Fruit fly (Drosophila melanogaster): Measurements from ENCODE around the gene CG5828.

Gene CG5828

dm6 chr2L:5062799-5063404, 30.9 kb upstream of the CG5828 start:
- peak; percentile 13 for TF ChIP-seq cic (GFP tag; optimal IDR thresholded peaks at IDR 0.05)
- no peak for TF ChIP-seq Crg-1 (GFP tag; optimal IDR thresholded peaks at IDR 0.05)

dm6 chr2L:5063936-5064335, 29.8 kb upstream of the CG5828 start:
- TF ChIP-seq toe (GFP tag; optimal IDR thresholded peaks at IDR 0.05) (no peak), tj (GFP tag; optimal IDR thresholded peaks at IDR 0.05) (peak; percentile 82), Crg-1 (GFP tag; optimal IDR thresholded peaks at IDR 0.05) (no peak), ovo (GFP tag; optimal IDR thresholded peaks at IDR 0.05) (no peak), CG33017 (tag; optimal IDR thresholded peaks at IDR 0.05) (no peak), CG7101 (tag; optimal IDR thresholded peaks at IDR 0.05) (no peak), cic (GFP tag; optimal IDR thresholded peaks at IDR 0.05) (peak; percentile 48), pad (GFP tag; optimal IDR thresholded peaks at IDR 0.05) (peak; percentile 32), CG12768 (GFP tag; optimal IDR thresholded peaks at IDR 0.05) (peak; percentile 24), kay (GFP tag; ENCODE audit: borderline replicate concordance) (no peak), Clk (GFP tag; optimal IDR thresholded peaks at IDR 0.05) (no peak), CG5204 (GFP tag; optimal IDR thresholded peaks at IDR 0.05) (no peak), CG14711 (tag; optimal IDR thresholded peaks at IDR 0.05) (no peak), cnc (optimal IDR thresholded peaks at IDR 0.05) (no peak), CG11617 (GFP tag; optimal IDR thresholded peaks at IDR 0.05) (no peak), CG1620 (GFP tag; optimal IDR thresholded peaks at IDR 0.05) (no peak), Mnt (GFP tag; optimal IDR thresholded peaks at IDR 0.05) (no peak), bab1 (GFP tag; optimal IDR thresholded peaks at IDR 0.05) (peak; percentile 0), CG7045 (GFP tag; optimal IDR thresholded peaks at IDR 0.05) (no peak), Hr96 (GFP tag; optimal IDR thresholded peaks at IDR 0.05) (no peak)

- TF ChIP-seq CG11617 (GFP tag; optimal IDR thresholded peaks at IDR 0.05) (peak; percentile 87), toe (GFP tag; optimal IDR thresholded peaks at IDR 0.05) (no peak), CG7101 (tag; optimal IDR thresholded peaks at IDR 0.05) (peak; percentile 81), CG7045 (GFP tag; optimal IDR thresholded peaks at IDR 0.05) (peak; percentile 57), CG14711 (tag; optimal IDR thresholded peaks at IDR 0.05) (peak; percentile 61), kay (GFP tag; ENCODE audit: borderline replicate concordance) (peak; percentile 18), cic (GFP tag; optimal IDR thresholded peaks at IDR 0.05) (peak; percentile 62), CG33017 (tag; optimal IDR thresholded peaks at IDR 0.05) (peak; percentile 54), CG5204 (GFP tag; optimal IDR thresholded peaks at IDR 0.05) (no peak), Hr96 (GFP tag; optimal IDR thresholded peaks at IDR 0.05) (peak; percentile 84), cnc (optimal IDR thresholded peaks at IDR 0.05) (no peak), CG12768 (GFP tag; optimal IDR thresholded peaks at IDR 0.05) (peak; percentile 66), Mnt (GFP tag; optimal IDR thresholded peaks at IDR 0.05) (peak; percentile 76), pad (GFP tag; optimal IDR thresholded peaks at IDR 0.05) (peak; percentile 74), bab1 (GFP tag; optimal IDR thresholded peaks at IDR 0.05) (peak; percentile 85), tj (GFP tag; optimal IDR thresholded peaks at IDR 0.05) (peak; percentile 54), Crg-1 (GFP tag; optimal IDR thresholded peaks at IDR 0.05) (peak; percentile 73), ovo (GFP tag; optimal IDR thresholded peaks at IDR 0.05) (peak; percentile 63), CG1620 (GFP tag; optimal IDR thresholded peaks at IDR 0.05) (peak; percentile 86), Clk (GFP tag; optimal IDR thresholded peaks at IDR 0.05) (peak; percentile 61)
These were observed 22.8 kb upstream of the CG5828 start, which contains the start of gene RpL37A for dm6 chr2L:5070797-5071579. TSS of gene RpL37A (plus strand) at chr2L:5070957.

dm6 chr2L:5072357-5072756, 21.4 kb upstream of the CG5828 start:
- TF ChIP-seq pad (GFP tag; optimal IDR thresholded peaks at IDR 0.05) (no peak), tj (GFP tag; optimal IDR thresholded peaks at IDR 0.05) (peak; percentile 2), kay (GFP tag; ENCODE audit: borderline replicate concordance) (peak; percentile 64), CG11617 (GFP tag; optimal IDR thresholded peaks at IDR 0.05) (no peak), CG12768 (GFP tag; optimal IDR thresholded peaks at IDR 0.05) (no peak)

- TF ChIP-seq Crg-1 (GFP tag; optimal IDR thresholded peaks at IDR 0.05) (no peak), toe (GFP tag; optimal IDR thresholded peaks at IDR 0.05) (no peak), CG14711 (tag; optimal IDR thresholded peaks at IDR 0.05) (no peak), Hr96 (GFP tag; optimal IDR thresholded peaks at IDR 0.05) (no peak), Clk (GFP tag; optimal IDR thresholded peaks at IDR 0.05) (no peak), CG33017 (tag; optimal IDR thresholded peaks at IDR 0.05) (no peak), Mnt (GFP tag; optimal IDR thresholded peaks at IDR 0.05) (no peak), CG1620 (GFP tag; optimal IDR thresholded peaks at IDR 0.05) (no peak), CG7101 (tag; optimal IDR thresholded peaks at IDR 0.05) (no peak), CG5204 (GFP tag; optimal IDR thresholded peaks at IDR 0.05) (no peak), CG11617 (GFP tag; optimal IDR thresholded peaks at IDR 0.05) (no peak), kay (GFP tag; ENCODE audit: borderline replicate concordance) (no peak), tj (GFP tag; optimal IDR thresholded peaks at IDR 0.05) (no peak), cic (GFP tag; optimal IDR thresholded peaks at IDR 0.05) (no peak), pad (GFP tag; optimal IDR thresholded peaks at IDR 0.05) (no peak), bab1 (GFP tag; optimal IDR thresholded peaks at IDR 0.05) (no peak), CG12768 (GFP tag; optimal IDR thresholded peaks at IDR 0.05) (no peak)
These were observed 14.6 kb upstream of the CG5828 start for dm6 chr2L:5079200-5079599.
